Fruit fly (Drosophila melanogaster) S2 (cell line): Measurements from ENCODE around the gene LManV.

Source experiments
- CG8478 ChIP-seq: fragments of >200 bp; optimal IDR thresholded peaks from 2 replicates; lab custom pipeline; 2018
- CTCF ChIP-seq, 2 experiments: fragments of >200 bp; optimal IDR thresholded peaks; 2 replicates each; lab custom pipeline; 2018

The LManV gene

DNA sequence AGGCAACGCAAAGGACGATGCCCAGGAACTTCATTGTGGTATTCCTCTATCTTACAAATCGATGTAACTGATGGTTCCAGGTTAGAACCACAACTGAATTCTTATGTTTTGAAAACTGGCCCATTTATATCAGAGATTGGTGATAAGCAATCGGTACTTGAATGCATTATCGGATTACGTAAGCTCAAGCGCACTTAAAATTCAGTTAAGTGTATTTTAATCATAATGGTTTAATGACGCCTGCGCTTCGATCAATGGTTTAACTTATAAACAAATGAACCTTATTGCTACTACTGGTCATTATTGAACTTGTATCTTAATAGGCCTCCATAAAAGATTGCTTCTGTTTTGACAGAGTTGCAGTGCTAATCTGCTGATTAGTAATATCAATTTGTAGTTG is at the start of gene LManV:
Gene LManV (minus strand): TSS at position 101 of the 400 bp plus-strand sequence.
- TF ChIP-seq CTCF (optimal IDR thresholded peaks at IDR 0.05; lab: Kevin White, UChicago): no peak
- TF ChIP-seq CG8478 (lab: Kevin White, UChicago): no peak

DNA sequence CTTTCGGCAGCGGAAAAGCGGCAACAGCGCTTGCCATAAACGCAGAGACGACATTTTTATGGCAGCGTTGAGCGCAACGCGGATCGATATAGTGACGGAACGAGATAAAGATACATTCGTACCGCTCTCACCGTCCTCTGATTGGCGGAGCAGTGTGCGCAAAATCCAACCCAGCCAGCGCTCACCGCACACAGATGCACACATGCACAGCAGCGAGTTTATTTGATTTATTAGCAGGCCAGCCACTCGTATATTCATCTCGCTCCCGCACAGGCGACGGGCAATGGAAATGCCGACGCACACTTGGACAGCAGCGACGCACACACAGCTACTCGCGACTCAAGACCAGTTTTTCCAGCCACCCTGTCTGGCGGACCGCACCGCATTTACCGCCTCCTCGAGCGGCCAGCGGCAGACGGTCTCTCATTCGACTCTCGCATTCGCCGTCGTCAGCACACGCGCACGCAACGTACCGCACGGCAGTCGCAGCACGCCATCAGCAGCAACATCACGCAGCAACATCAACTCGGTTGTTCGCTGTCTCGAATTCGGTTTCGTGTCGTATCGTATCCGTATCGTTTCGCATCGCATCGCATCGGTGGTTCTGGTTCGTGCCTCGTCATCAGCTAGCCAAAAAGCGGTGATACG is 49.3 kb upstream of the LManV start, which contains the start of gene SoxN:
Gene SoxN (plus strand): TSS at position 424 of the 648 bp plus-strand sequence.
- TF ChIP-seq CTCF (optimal IDR thresholded peaks at IDR 0.05; lab: Kevin White, UChicago) (peak in 1 of 2 experiments; percentile 32), CG8478 (lab: Kevin White, UChicago) (no peak)

DNA sequence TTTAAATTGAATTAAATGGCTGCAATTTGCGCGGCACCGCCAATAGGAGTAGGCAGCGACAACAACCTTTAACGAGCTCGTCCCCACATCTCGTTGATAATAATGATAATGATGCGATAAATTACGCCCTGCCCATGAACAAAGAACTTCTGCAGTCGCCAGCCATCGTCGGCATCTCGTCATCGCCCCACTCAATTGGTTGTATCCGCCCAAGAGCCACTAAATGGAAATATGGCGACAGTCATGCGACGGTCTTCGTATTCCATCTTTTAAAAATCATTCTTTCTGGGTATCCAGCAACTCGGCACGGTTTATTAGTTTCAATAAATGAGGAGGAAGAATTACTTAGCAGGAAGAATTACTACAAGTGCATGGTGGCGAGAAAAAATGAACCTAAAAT is 44.5 kb upstream of the LManV start:
- TF ChIP-seq CTCF (optimal IDR thresholded peaks at IDR 0.05; lab: Kevin White, UChicago) (no peak), CG8478 (lab: Kevin White, UChicago) (no peak)

DNA sequence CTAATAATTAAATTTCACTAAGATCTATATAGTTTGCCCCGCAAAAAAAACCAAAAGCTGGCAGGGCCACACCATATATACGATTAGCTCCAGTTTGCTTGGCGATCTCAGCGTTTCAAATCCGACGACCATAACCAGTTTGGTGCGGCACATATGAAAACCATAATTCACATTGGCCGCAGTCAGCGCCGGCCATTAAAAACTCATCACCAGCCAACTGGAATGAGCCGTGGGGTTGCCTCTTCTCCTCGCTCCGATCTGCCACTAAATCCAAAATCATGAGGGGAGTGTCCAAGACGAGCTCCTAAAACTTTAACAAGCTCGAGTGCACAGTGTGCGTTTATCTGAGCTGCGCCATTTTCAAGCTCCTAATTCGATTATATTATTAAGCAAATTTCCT is 41.3 kb upstream of the LManV start:
- TF ChIP-seq CTCF (optimal IDR thresholded peaks at IDR 0.05; lab: Kevin White, UChicago) (no peak), CG8478 (lab: Kevin White, UChicago) (no peak)

DNA sequence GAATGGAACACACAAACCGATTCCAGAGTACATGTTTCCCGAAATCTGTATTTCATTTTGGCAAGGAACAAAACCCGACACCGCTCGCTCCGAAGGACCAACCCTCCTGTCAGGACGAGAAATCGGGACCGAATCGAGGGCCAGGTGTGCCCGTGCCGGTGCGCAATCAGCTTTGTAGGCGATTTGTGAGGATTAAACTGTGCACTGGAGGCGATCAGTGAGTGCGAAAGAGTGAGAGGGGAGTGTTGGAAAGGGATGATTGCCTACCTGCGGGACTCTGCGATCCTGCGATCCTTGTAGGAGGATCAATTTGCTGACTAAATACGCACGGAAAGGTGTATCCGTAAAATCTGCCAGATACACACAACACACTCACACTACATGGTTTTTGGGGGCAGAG is 33.7 kb upstream of the LManV start:
- TF ChIP-seq CTCF (optimal IDR thresholded peaks at IDR 0.05; lab: Kevin White, UChicago) (no peak), CG8478 (lab: Kevin White, UChicago) (no peak)

DNA sequence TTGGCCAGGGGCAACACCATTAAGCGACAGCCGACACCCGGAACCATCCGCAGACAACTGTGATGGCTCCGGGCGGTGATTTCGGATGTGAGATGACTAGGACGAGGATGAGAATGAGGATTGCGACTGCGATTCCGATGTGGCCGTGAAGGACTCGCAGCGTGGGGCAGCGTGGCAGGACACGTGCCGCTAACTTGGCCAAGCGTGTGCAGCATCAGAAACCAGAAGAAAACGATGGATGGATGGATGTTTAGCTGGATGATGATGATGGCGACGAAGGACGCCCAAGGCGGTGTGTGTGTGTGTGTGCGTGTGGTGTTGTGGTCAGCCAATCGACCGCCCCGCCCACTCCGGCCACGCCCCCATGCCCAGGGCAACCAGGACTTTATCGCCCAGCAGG is 28.1 kb upstream of the LManV start:
- TF ChIP-seq CG8478 (lab: Kevin White, UChicago): no peak
- no peak for TF ChIP-seq CTCF (optimal IDR thresholded peaks at IDR 0.05; lab: Kevin White, UChicago)

DNA sequence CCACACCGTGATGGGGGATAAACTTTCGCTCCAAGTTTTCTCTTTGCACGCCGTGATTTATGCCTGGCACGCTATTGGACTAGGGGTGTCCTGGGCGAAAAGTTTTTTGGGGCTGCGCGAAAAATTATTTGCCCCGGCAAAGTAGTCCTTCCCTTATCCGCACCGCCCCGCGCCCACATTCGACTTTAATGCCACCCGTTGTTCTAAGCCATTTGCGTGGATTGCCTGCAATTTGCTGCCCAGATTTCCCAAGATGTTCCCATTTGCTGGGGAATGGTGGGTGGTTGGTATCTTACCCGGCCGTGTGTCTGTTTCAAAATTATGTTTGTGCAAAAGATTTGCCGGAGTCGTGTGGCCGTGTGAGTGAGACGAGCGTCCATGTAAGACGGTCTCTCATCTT is 22.9 kb upstream of the LManV start:
- no peak for TF ChIP-seq CG8478 (lab: Kevin White, UChicago)
- no peak for TF ChIP-seq CTCF (optimal IDR thresholded peaks at IDR 0.05; lab: Kevin White, UChicago)

DNA sequence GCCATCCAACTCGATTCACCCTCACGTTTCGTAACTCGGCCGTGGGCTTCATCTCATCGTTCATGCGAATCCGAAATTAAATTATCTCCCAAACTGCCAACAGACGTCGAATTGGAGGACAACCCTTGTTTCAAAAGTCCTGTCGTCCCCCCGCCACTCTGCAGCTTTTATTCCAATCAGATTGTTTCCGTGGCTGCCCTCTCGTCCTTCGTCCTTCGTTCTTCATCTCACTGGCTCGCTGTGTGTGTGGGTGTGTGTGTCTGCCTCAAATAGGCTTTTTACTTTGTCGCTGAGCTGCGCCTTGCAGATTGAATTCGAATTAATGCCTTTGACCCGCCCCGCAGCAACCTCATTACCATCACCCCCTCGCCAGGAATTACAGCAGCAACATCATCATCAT is 18.1 kb upstream of the LManV start:
- TF ChIP-seq CTCF (optimal IDR thresholded peaks at IDR 0.05; lab: Kevin White, UChicago) (no peak), CG8478 (lab: Kevin White, UChicago) (no peak)

DNA sequence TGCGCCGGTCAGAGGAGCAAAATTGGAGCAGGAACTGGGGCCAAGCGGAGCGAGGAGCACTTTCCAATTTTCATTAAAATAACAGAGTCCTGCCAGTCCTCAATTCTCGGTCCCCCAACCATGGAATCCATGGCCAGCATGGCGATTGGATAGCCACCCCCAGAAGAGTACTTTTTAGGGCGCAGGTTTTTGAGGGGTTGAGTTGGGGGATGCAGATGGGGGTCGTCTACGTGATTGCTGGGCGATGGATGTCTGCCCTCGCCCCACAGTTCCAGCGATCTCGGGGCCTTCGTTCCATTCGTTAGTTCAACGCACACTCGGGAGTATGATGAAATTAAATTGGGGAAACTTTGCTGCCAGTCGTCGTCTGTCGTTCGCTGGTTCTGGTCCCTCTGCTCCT is 15.6 kb upstream of the LManV start:
- TF ChIP-seq CG8478 (lab: Kevin White, UChicago) (no peak), CTCF (optimal IDR thresholded peaks at IDR 0.05; lab: Kevin White, UChicago) (no peak)

DNA sequence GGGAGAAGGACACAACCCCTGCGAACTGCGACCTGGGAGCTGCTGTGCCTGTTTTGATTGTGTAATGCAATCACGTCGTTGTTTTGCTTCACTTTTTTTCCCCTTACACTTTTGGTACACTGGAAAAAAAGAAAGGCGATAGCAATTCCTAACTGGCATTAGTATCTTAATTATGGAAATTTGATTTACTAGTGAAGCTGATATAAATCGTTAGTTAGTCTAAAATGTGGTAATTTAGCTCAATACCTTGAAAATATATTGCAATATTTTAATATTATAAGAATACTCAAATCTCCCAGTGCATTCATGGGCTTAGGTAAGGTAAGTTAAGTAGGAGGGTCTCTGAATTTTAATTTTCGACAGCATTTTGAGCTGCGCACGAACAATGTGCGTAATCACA is 11.5 kb upstream of the LManV start:
- TF ChIP-seq CG8478 (lab: Kevin White, UChicago): no peak
- no peak for TF ChIP-seq CTCF (optimal IDR thresholded peaks at IDR 0.05; lab: Kevin White, UChicago)

DNA sequence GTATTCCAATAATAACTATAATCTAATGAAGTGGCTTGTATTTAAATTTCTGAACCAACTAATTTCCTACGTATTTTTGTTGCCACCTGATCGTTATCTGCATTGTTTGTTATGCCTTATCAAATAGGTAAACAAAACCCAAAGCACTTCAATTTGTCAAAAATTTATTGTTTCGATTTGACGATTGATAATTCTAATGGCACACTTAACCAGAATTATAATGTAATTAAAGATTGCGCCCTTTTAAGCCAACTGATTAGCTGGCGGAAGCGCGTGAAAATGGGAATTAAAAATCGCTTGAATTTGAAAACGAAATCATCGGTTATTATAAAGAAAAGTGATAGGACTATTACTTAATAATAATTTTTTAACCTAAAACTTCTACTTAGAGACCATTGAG is 8.7 kb upstream of the LManV start:
- TF ChIP-seq CTCF (optimal IDR thresholded peaks at IDR 0.05; lab: Kevin White, UChicago): no peak
- no peak for TF ChIP-seq CG8478 (lab: Kevin White, UChicago)

DNA sequence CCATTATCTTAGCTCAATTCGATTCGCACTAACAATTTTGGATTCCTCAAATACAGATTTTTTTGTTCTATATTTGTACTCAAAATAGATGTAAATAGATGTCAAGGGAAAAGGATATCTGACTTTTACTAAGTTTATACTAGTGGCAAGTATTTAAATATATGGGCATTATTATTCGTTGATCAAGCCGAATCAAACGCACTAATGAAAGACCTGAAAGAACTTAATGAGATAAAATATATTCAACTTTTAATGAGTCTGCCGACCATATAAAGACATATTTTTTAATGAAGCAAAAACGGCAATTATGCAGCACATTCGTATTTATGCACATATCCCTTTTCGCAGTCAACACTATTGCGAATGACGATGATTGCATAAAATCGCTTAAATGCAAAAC is 6.3 kb upstream of the LManV start, which contains the start of gene CG42710:
Gene CG42710 (minus strand): TSS at position 101 of the 400 bp plus-strand sequence.
- TF ChIP-seq CTCF (optimal IDR thresholded peaks at IDR 0.05; lab: Kevin White, UChicago): no peak
- no peak for TF ChIP-seq CG8478 (lab: Kevin White, UChicago)

DNA sequence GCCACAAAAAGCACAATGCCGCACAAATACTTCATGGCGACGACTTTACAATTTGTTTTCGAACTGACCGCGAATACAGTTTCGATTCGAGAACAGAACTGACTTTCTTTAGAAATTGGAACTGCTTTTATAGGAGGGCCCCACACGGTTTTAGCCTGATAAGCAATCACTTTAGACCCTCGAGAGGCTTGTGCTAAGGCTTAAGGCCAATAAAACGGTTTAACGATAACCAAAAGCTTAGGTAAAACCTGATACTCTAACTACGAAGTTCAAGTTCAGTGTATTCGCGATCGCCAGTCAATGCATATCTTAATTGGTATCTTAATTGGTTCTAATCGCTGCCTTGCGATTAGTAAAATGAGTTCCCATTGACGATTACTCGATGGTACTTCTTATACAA is 5.1 kb upstream of the LManV start, which contains the start of gene LManVI:
Gene LManVI (minus strand): TSS at position 101 of the 400 bp plus-strand sequence.
- no peak for TF ChIP-seq CTCF (optimal IDR thresholded peaks at IDR 0.05; lab: Kevin White, UChicago)
- TF ChIP-seq CG8478 (lab: Kevin White, UChicago): no peak

DNA sequence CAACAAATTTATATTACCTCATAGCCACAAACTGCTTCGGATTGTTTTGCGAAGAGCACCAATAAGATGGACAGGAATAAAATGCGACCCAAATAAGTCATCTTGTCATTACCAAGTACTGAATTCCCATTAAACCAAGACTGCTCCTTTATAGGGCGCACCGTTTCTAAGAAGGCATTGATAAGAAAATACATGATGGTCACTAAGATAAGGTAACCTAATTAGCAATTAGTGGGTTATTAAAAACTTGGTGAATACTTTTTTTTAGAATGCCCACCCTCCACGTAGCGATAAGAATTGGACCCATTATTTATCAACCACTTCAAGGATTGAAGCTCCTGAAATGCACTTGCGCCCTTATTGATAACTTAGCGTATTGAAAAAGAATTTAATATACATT is 3.8 kb downstream of the LManV start, which contains the start of gene LManIV:
Gene LManIV (minus strand): TSS at position 101 of the 400 bp plus-strand sequence.
- TF ChIP-seq CG8478 (lab: Kevin White, UChicago): no peak
- no peak for TF ChIP-seq CTCF (optimal IDR thresholded peaks at IDR 0.05; lab: Kevin White, UChicago)

DNA sequence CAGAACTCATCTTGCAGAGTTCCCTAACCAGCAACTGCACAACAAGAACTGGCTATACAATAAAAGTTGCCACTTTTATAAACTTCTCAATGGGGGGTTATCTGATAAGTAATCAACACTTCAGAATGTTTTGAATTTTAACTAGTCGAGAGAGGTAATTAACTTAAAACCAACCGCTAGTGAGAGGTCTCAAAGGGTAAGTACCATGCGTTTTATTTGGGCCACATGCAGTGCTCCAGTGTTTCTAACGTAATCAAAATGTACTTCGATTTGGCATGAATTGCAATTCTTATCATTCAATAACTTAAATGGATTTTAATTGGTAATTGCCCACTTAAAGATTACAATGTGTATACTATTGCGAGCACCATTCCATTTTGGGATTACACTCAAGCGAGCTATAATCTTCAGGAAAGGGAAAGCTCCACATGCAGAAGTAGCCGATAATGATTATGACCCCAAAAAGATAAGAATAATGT is 7.4 kb downstream of the LManV start, which contains the start of gene LManIII:
Gene LManIII (minus strand): TSS at position 51 of the 479 bp plus-strand sequence.
- TF ChIP-seq CG8478 (lab: Kevin White, UChicago): no peak
- TF ChIP-seq CTCF (optimal IDR thresholded peaks at IDR 0.05; lab: Kevin White, UChicago): no peak

DNA sequence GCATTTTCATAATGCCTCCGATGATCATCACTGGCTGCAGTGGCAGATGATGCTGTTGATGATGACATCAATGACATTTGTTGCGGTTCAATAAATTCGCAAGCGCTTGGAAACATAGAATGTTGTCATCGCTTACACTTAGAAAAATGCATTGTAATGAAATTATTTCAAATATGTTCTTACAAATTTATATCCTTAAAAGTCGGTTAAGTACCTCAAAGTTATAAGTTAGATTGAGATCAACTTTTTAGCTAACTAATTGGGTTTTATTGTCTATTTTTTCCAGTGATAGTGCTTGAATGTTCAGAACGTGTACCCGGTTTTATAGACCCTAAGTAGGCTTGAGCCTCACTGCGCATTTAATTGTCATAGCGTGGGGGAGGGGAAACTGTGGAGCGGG is 13.2 kb downstream of the LManV start:
- TF ChIP-seq CG8478 (lab: Kevin White, UChicago): no peak
- TF ChIP-seq CTCF (optimal IDR thresholded peaks at IDR 0.05; lab: Kevin White, UChicago): no peak
